Fruit fly (Drosophila melanogaster) whole organism, prepupa: Measurements from ENCODE around the gene CG42671.

Experiments used
- Blimp-1 ChIP-seq: fragments of 200-800 bp; sonication (Bioruptor generic); optimal IDR thresholded peaks from 3 replicates; lab custom pipeline; 2017; ENCODE audit warnings: missing biosample characterization, missing genetic modification characterization, mild to moderate bottlenecking, moderate library complexity, missing genetic modification reagents
- CG10669 ChIP-seq: fragments of 200-800 bp; sonication (Bioruptor generic); optimal IDR thresholded peaks from 3 replicates; lab custom pipeline; 2018; ENCODE audit warnings: missing biosample characterization, mild to moderate bottlenecking, missing genetic modification characterization, moderate library complexity
- CG11762 ChIP-seq: fragments of 200-800 bp; sonication (Bioruptor generic); optimal IDR thresholded peaks from 3 replicates; lab custom pipeline; 2016; ENCODE audit warnings: missing biosample characterization, missing genetic modification characterization; ENCODE audit not compliant: insufficient read depth
- CG11902 ChIP-seq: fragments of 200-800 bp; sonication (Bioruptor generic); optimal IDR thresholded peaks from 3 replicates; lab custom pipeline; 2016; ENCODE audit warnings: missing biosample characterization, missing genetic modification characterization
- CG15336 ChIP-seq: fragments of 200-800 bp; sonication (Bioruptor generic); IDR thresholded peaks from 2 replicates; pipeline ENCODE4 v1.3.6; 2022; ENCODE audit warnings: missing biosample characterization, missing genetic modification characterization
- CG1621 ChIP-seq: fragments of 200-800 bp; sonication (Bioruptor generic); optimal IDR thresholded peaks from 3 replicates; lab custom pipeline; 2018; ENCODE audit warnings: missing biosample characterization, mild to moderate bottlenecking, missing genetic modification characterization
- CG16779 ChIP-seq: fragments of 200-800 bp; sonication (Bioruptor generic); optimal IDR thresholded peaks from 3 replicates; lab custom pipeline; 2017; ENCODE audit warnings: missing biosample characterization, mild to moderate bottlenecking, missing genetic modification characterization
- CG3032 ChIP-seq: fragments of 200-800 bp; optimal IDR thresholded peaks from 2 replicates; lab custom pipeline; 2019; ENCODE audit warnings: missing biosample characterization, mild to moderate bottlenecking, missing genetic modification characterization, moderate library complexity
- CG31627 ChIP-seq: fragments of 200-800 bp; sonication (Bioruptor generic); optimal IDR thresholded peaks from 3 replicates; lab custom pipeline; 2016; ENCODE audit warnings: missing biosample characterization, missing genetic modification characterization
- CG32006 ChIP-seq: fragments of 200-800 bp; sonication (Bioruptor generic); optimal IDR thresholded peaks from 3 replicates; lab custom pipeline; 2017; ENCODE audit warnings: missing biosample characterization, mild to moderate bottlenecking, missing genetic modification characterization
- CG34406 ChIP-seq: fragments of 200-800 bp; sonication (Bioruptor generic); optimal IDR thresholded peaks from 3 replicates; lab custom pipeline; 2016; ENCODE audit warnings: missing biosample characterization, missing genetic modification characterization
- CG3919 ChIP-seq: fragments of 200-800 bp; sonication (Bioruptor generic); optimal IDR thresholded peaks from 3 replicates; lab custom pipeline; 2016; ENCODE audit warnings: missing biosample characterization, missing genetic modification characterization
- CG6163 ChIP-seq: fragments of 200-800 bp; sonication (Bioruptor generic); IDR thresholded peaks from 3 replicates; pipeline ENCODE4 v1.3.6; 2022; ENCODE audit warnings: missing biosample characterization, missing genetic modification characterization
- CG6276 ChIP-seq: fragments of 200-800 bp; sonication (Bioruptor generic); optimal IDR thresholded peaks from 2 replicates; lab custom pipeline; 2017; ENCODE audit warnings: missing biosample characterization, mild to moderate bottlenecking, missing genetic modification characterization
- CG6792 ChIP-seq: fragments of 200-800 bp; sonication (Bioruptor generic); optimal IDR thresholded peaks from 3 replicates; lab custom pipeline; 2016; ENCODE audit warnings: missing biosample characterization, missing genetic modification characterization
- CG6808 ChIP-seq: fragments of 200-800 bp; sonication (Bioruptor generic); optimal IDR thresholded peaks from 3 replicates; lab custom pipeline; 2017; ENCODE audit warnings: missing biosample characterization, missing genetic modification characterization, mild to moderate bottlenecking, moderate library complexity, missing genetic modification reagents
- CG6854 ChIP-seq: fragments of 200-800 bp; sonication (Bioruptor generic); optimal IDR thresholded peaks from 2 replicates; lab custom pipeline; 2017; ENCODE audit warnings: missing biosample characterization, mild to moderate bottlenecking, missing genetic modification characterization
- CG7368 ChIP-seq: fragments of 200-800 bp; sonication (Bioruptor generic); optimal IDR thresholded peaks from 3 replicates; lab custom pipeline; 2016; ENCODE audit warnings: missing biosample characterization, missing genetic modification characterization
- CG8119 ChIP-seq: fragments of 200-800 bp; sonication (Bioruptor generic); IDR thresholded peaks from 3 replicates; pipeline ENCODE4 v1.3.6; 2022; ENCODE audit warnings: missing biosample characterization, missing genetic modification characterization
- CG8319 ChIP-seq: fragments of 200-800 bp; sonication (Bioruptor generic); optimal IDR thresholded peaks from 3 replicates; lab custom pipeline; 2016; ENCODE audit warnings: missing biosample characterization, missing genetic modification characterization
- CG8632 ChIP-seq: fragments of 200-800 bp; sonication (Bioruptor generic); optimal IDR thresholded peaks from 3 replicates; lab custom pipeline; 2016; ENCODE audit warnings: missing biosample characterization, missing genetic modification characterization
- CG9139 ChIP-seq: fragments of 200-800 bp; sonication (Bioruptor generic); optimal IDR thresholded peaks from 3 replicates; lab custom pipeline; 2017; ENCODE audit warnings: missing biosample characterization, mild to moderate bottlenecking, missing genetic modification characterization
- Eip75B ChIP-seq: fragments of 200-800 bp; sonication (Bioruptor generic); optimal IDR thresholded peaks from 3 replicates; lab custom pipeline; 2016; ENCODE audit warnings: missing biosample characterization, missing genetic modification characterization
- Eip78C ChIP-seq: fragments of 200-800 bp; sonication (Bioruptor generic); peaks from one replicate; lab custom pipeline; 2016; ENCODE audit warnings: missing biosample characterization, missing genetic modification characterization
- Eip93F ChIP-seq: fragments of 200-800 bp; sonication (Bioruptor generic); optimal IDR thresholded peaks from 2 replicates; lab custom pipeline; 2016; ENCODE audit warnings: missing biosample characterization, mild to moderate bottlenecking, missing genetic modification characterization
- Ets21C ChIP-seq: fragments of 200-800 bp; sonication (Bioruptor generic); optimal IDR thresholded peaks from 3 replicates; lab custom pipeline; 2016; ENCODE audit warnings: missing biosample characterization, missing genetic modification characterization
- Ets96B ChIP-seq: fragments of 200-800 bp; optimal IDR thresholded peaks from 2 replicates; lab custom pipeline; 2019; ENCODE audit warnings: missing biosample characterization, mild to moderate bottlenecking, missing genetic modification characterization, moderate library complexity
- Hr38 ChIP-seq: sonication (Bioruptor generic); optimal IDR thresholded peaks from 2 replicates; lab custom pipeline; 2016; ENCODE audit warnings: missing biosample characterization, missing genetic modification characterization
- Hr39 ChIP-seq: fragments of 200-800 bp; sonication (Bioruptor generic); optimal IDR thresholded peaks from 2 replicates; lab custom pipeline; 2016; ENCODE audit warnings: missing biosample characterization, missing genetic modification characterization
- Lpt ChIP-seq: fragments of 200-800 bp; sonication (Bioruptor generic); optimal IDR thresholded peaks from 3 replicates; lab custom pipeline; 2016; ENCODE audit warnings: missing biosample characterization, missing genetic modification characterization
- OdsH ChIP-seq: fragments of 200-800 bp; sonication (Bioruptor generic); optimal IDR thresholded peaks from 3 replicates; lab custom pipeline; 2016; ENCODE audit warnings: missing biosample characterization, missing genetic modification characterization
- Smox ChIP-seq: fragments of 200-800 bp; sonication (Bioruptor generic); optimal IDR thresholded peaks from 3 replicates; lab custom pipeline; 2016; ENCODE audit warnings: missing biosample characterization, missing genetic modification characterization
- Sox102F ChIP-seq: fragments of 200-800 bp; sonication (Bioruptor generic); optimal IDR thresholded peaks from 2 replicates; lab custom pipeline; 2016; ENCODE audit warnings: missing biosample characterization, mild to moderate bottlenecking, missing genetic modification characterization
- Sox14 ChIP-seq: fragments of 200-800 bp; sonication (Bioruptor generic); optimal IDR thresholded peaks from 3 replicates; lab custom pipeline; 2016; ENCODE audit warnings: missing biosample characterization, missing genetic modification characterization
- Sox15 ChIP-seq: fragments of 200-800 bp; sonication (Bioruptor generic); optimal IDR thresholded peaks from 3 replicates; lab custom pipeline; 2016; ENCODE audit warnings: missing biosample characterization, missing genetic modification characterization
- achi ChIP-seq: fragments of 200-800 bp; sonication (Bioruptor generic); optimal IDR thresholded peaks from 3 replicates; lab custom pipeline; 2016; ENCODE audit warnings: missing biosample characterization, missing genetic modification characterization
- acj6 ChIP-seq: fragments of 200-800 bp; sonication (Bioruptor generic); optimal IDR thresholded peaks from 3 replicates; lab custom pipeline; 2016; ENCODE audit warnings: missing biosample characterization, missing genetic modification characterization
- cyc ChIP-seq: fragments of 200-800 bp; sonication (Bioruptor generic); optimal IDR thresholded peaks from 3 replicates; lab custom pipeline; 2016; ENCODE audit warnings: missing biosample characterization, missing genetic modification characterization
- dac ChIP-seq: fragments of 200-800 bp; sonication (Bioruptor generic); optimal IDR thresholded peaks from 2 replicates; lab custom pipeline; 2017; ENCODE audit warnings: missing biosample characterization, mild to moderate bottlenecking, missing genetic modification characterization
- dsx ChIP-seq: fragments of 200-800 bp; optimal IDR thresholded peaks from 3 replicates; lab custom pipeline; 2019; ENCODE audit warnings: missing biosample characterization, mild to moderate bottlenecking, missing genetic modification characterization, moderate library complexity; ENCODE audit not compliant: poor library complexity, severe bottlenecking
- eg ChIP-seq: fragments of 200-800 bp; sonication (Bioruptor generic); IDR thresholded peaks from 3 replicates; pipeline ENCODE4 v1.3.6; 2022; ENCODE audit warnings: missing biosample characterization, missing genetic modification characterization
- esn ChIP-seq: fragments of 200-800 bp; sonication (Bioruptor generic); optimal IDR thresholded peaks from 2 replicates; lab custom pipeline; 2016; ENCODE audit warnings: missing biosample characterization, mild to moderate bottlenecking, missing genetic modification characterization, moderate library complexity
- fkh ChIP-seq: fragments of 200-800 bp; sonication (Bioruptor generic); optimal IDR thresholded peaks from 3 replicates; lab custom pipeline; 2017; ENCODE audit warnings: missing biosample characterization, mild to moderate bottlenecking, missing genetic modification characterization, moderate library complexity
- net ChIP-seq: fragments of 200-800 bp; sonication (Bioruptor generic); optimal IDR thresholded peaks from 3 replicates; lab custom pipeline; 2016; ENCODE audit warnings: missing biosample characterization, missing genetic modification characterization
- pdm3 ChIP-seq: fragments of 200-800 bp; sonication (Bioruptor generic); optimal IDR thresholded peaks from 3 replicates; lab custom pipeline; 2016; ENCODE audit warnings: missing biosample characterization, missing genetic modification characterization
- salr ChIP-seq, 2 experiments: fragments of 200-800 bp; sonication (Bioruptor generic); optimal IDR thresholded peaks; 3 replicates each; lab custom pipeline; 2016 to 2018; ENCODE audit warnings: missing biosample characterization in 2 of 2, missing genetic modification characterization in 2 of 2, mild to moderate bottlenecking in 1 of 2
- spab ChIP-seq: fragments of 200-800 bp; sonication (Bioruptor generic); optimal IDR thresholded peaks from 2 replicates; lab custom pipeline; 2017; ENCODE audit warnings: missing biosample characterization, mild to moderate bottlenecking, missing genetic modification characterization, missing genetic modification reagents
- topi ChIP-seq: fragments of 200-800 bp; sonication (Bioruptor generic); optimal IDR thresholded peaks from 3 replicates; lab custom pipeline; 2016; ENCODE audit warnings: missing biosample characterization, missing genetic modification characterization

Gene CG42671

DNA sequence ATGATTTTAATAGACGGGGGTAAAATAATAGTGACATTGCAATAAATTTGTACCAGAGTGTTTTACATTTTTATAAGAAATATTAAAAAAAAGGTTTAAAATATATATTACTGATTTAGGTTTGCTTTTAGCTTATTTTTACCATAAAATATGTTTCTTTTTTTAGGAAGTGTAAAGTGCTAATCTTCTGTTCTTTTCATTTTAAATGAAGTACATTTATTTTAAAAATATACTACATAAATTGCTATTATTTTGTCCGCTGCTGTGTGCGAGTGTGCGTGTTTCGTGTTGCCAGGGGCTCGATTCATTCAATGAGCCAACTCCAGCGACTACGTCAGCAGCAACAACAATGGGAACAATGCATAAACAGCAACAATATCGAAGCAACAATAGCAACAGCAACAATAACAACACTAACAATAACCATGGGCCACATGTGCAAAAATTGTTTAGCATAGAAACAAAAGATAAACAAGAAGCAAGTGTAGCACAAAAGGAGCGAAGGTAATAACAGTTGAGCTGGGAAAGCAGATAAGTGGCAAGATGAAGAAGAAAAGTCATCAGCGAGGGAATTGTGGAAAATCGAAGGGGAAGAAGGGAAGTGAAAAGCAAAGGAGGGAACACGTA, 47.3 kb downstream of the CG42671 start (continued):
- TF ChIP-seq eg (GFP tag; lab: Robert Waterston, UW), result peak; percentile 89
- TF ChIP-seq Ets96B, result peak; percentile 95
- TF ChIP-seq CG16779 (tag; lab: Kevin White, UChicago), result peak; percentile 87
- TF ChIP-seq CG6854 (GFP tag; lab: Kevin White, UChicago), result peak; percentile 71
- TF ChIP-seq salr (GFP tag; optimal IDR thresholded peaks at IDR 0.05; lab: Kevin White, UChicago), result peak; percentile 32 to 72
- no peak for TF ChIP-seq Hr38 (GFP tag; lab: Kevin White, UChicago)
- TF ChIP-seq CG10669, result peak; percentile 89
- TF ChIP-seq Sox14 (GFP tag; lab: Kevin White, UChicago), result peak; percentile 54
- peak; percentile 79 for TF ChIP-seq cyc (GFP tag; lab: Kevin White, UChicago)
- TF ChIP-seq, all 60 proteins: peak for 58

DNA sequence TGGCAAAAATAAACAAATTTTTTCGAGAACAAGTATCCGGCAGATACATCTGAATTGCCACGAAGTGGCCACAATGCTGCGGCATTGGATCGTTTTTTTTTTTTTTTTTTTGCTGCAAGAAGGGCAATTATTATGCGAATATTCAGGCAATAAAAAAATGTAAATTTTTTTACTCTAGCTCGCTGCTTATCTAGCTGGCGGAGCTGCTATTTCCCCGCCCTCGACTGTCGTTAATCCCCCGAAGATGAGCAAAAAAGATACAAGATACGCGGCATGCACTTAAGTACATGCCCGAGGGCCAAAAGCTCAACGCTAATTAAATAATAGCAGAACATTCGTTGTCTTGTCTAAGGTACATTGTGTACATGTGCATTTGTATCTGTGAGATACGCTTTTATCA, 47.9 kb downstream of the CG42671 start:
- TF ChIP-seq CG9139, result no peak
- TF ChIP-seq CG11902 (GFP tag; lab: Kevin White, UChicago), result peak; percentile 5
- TF ChIP-seq net (GFP tag; lab: Kevin White, UChicago), result no peak
- 0 out of 3 replicates have a peak, but pooled peaks have one; percentile 15 for TF ChIP-seq CG8119
- no peak for TF ChIP-seq CG8632 (GFP tag; lab: Kevin White, UChicago)
- TF ChIP-seq topi (GFP tag; lab: Kevin White, UChicago), result peak; percentile 41
- no peak for TF ChIP-seq CG31627 (GFP tag; lab: Kevin White, UChicago)
- no peak for TF ChIP-seq Sox15 (GFP tag; lab: Kevin White, UChicago)
- TF ChIP-seq acj6 (GFP tag; lab: Kevin White, UChicago), result peak; percentile 15
- TF ChIP-seq CG7368, result no peak
- TF ChIP-seq esn (GFP tag; lab: Kevin White, UChicago), result no peak
- TF ChIP-seq Lpt (GFP tag; lab: Kevin White, UChicago), result no peak
- no peak for TF ChIP-seq achi (GFP tag; lab: Kevin White, UChicago)
- no peak for TF ChIP-seq CG16779 (tag; lab: Kevin White, UChicago)
- TF ChIP-seq CG34406 (GFP tag; lab: Kevin White, UChicago), result no peak
- TF ChIP-seq CG6808 (GFP tag; lab: Kevin White, UChicago), result no peak
- no peak for TF ChIP-seq Eip93F (GFP tag; lab: Kevin White, UChicago)
- no peak for TF ChIP-seq CG6854 (GFP tag; lab: Kevin White, UChicago)
- peak; percentile 38 for TF ChIP-seq CG11762
- TF ChIP-seq CG15336 (GFP tag; lab: Robert Waterston, UW), result 0 out of 2 replicates have a peak, but pooled peaks have one; percentile 15
- TF ChIP-seq dac (GFP tag; lab: Kevin White, UChicago), result no peak
- no peak for TF ChIP-seq eg (GFP tag; lab: Robert Waterston, UW)
- TF ChIP-seq Eip78C (GFP tag; lab: Kevin White, UChicago), result peak; percentile 68
- no peak for TF ChIP-seq Smox (GFP tag; lab: Kevin White, UChicago)
- TF ChIP-seq Eip75B, result peak; percentile 41
- peak; percentile 19 for TF ChIP-seq spab (GFP tag; lab: Kevin White, UChicago)
- peak; percentile 7 for TF ChIP-seq Hr39 (GFP tag; lab: Kevin White, UChicago)
- no peak for TF ChIP-seq pdm3 (GFP tag; lab: Kevin White, UChicago)
- TF ChIP-seq Sox14 (GFP tag; lab: Kevin White, UChicago), result peak; percentile 15
- TF ChIP-seq fkh, result no peak
- no peak for TF ChIP-seq Hr38 (GFP tag; lab: Kevin White, UChicago)
- TF ChIP-seq CG8319 (GFP tag; lab: Kevin White, UChicago), result no peak
- peak; percentile 34 for TF ChIP-seq CG3919
- no peak for TF ChIP-seq salr (GFP tag; optimal IDR thresholded peaks at IDR 0.05; lab: Kevin White, UChicago)
- TF ChIP-seq CG6276, result no peak
- no peak for TF ChIP-seq CG32006
- TF ChIP-seq dsx, result no peak
- no peak for TF ChIP-seq Ets21C
- no peak for TF ChIP-seq CG6792 (GFP tag; lab: Kevin White, UChicago)
- peak; percentile 59; the same call in 2 of the 3 replicates for TF ChIP-seq CG6163 (GFP tag; lab: Robert Waterston, UW)
- no peak for TF ChIP-seq CG3032
- no peak for TF ChIP-seq CG1621 (tag; lab: Kevin White, UChicago)
- peak; percentile 6 for TF ChIP-seq cyc (GFP tag; lab: Kevin White, UChicago)
- TF ChIP-seq OdsH (GFP tag; lab: Kevin White, UChicago), result peak; percentile 30
- TF ChIP-seq Ets96B, result no peak
- TF ChIP-seq Blimp-1 (GFP tag; lab: Kevin White, UChicago), result no peak
- TF ChIP-seq Sox102F, result no peak
